Worm (Caenorhabditis elegans) whole organism, late embryonic: ENCODE results near the gene ptpn-22.

ENCODE experiments used
- C08G9.2 ChIP-seq: sonication (generic microtip); optimal IDR thresholded peaks from 2 replicates; lab custom pipeline; 2016; ENCODE audit warnings: mild to moderate bottlenecking, missing genetic modification characterization, moderate library complexity, missing compliant biosample characterization
- C38D4.7 ChIP-seq: fragments of 200-800 bp; sonication (Bioruptor generic); optimal IDR thresholded peaks from 2 replicates; lab custom pipeline; 2018; ENCODE audit warnings: mild to moderate bottlenecking, missing genetic modification characterization, moderate library complexity, missing compliant biosample characterization
- F13H6.1 ChIP-seq: sonication (generic microtip); optimal IDR thresholded peaks from 2 replicates; lab custom pipeline; 2016; ENCODE audit warnings: missing genetic modification characterization, missing compliant biosample characterization
- K09A11.1 ChIP-seq: sonication (generic microtip); optimal IDR thresholded peaks from 2 replicates; lab custom pipeline; 2017; ENCODE audit warnings: antibody characterized with exemption, mild to moderate bottlenecking, missing genetic modification characterization, missing compliant biosample characterization; ENCODE audit not compliant: insufficient read depth
- Y22D7AL.16 ChIP-seq: sonication (generic microtip); optimal IDR thresholded peaks from 2 replicates; lab custom pipeline; 2016; ENCODE audit warnings: missing genetic modification characterization, missing compliant biosample characterization
- ahr-1 ChIP-seq: sonication (generic microtip); optimal IDR thresholded peaks from 2 replicates; lab custom pipeline; 2016; ENCODE audit warnings: missing genetic modification characterization, missing compliant biosample characterization
- ceh-19 ChIP-seq: fragments of 200-800 bp; sonication (Bioruptor generic); optimal IDR thresholded peaks from 2 replicates; lab custom pipeline; 2018; ENCODE audit warnings: mild to moderate bottlenecking, missing genetic modification characterization, missing compliant biosample characterization
- ceh-24 ChIP-seq: sonication (generic microtip); optimal IDR thresholded peaks from 2 replicates; lab custom pipeline; 2016; ENCODE audit warnings: mild to moderate bottlenecking, missing genetic modification characterization, missing compliant biosample characterization
- ceh-30 ChIP-seq: fragments of 150-350 bp; optimal IDR thresholded peaks from 2 replicates; lab custom pipeline; 2014; ENCODE audit warnings: missing biosample characterization, missing genetic modification characterization
- ceh-31 ChIP-seq: sonication (generic microtip); optimal IDR thresholded peaks from 2 replicates; lab custom pipeline; 2016; ENCODE audit warnings: missing genetic modification characterization, missing compliant biosample characterization
- ceh-34 ChIP-seq: sonication (generic microtip); optimal IDR thresholded peaks from 2 replicates; lab custom pipeline; 2016; ENCODE audit warnings: mild to moderate bottlenecking, missing genetic modification characterization, missing compliant biosample characterization
- ceh-48 ChIP-seq: sonication (generic microtip); optimal IDR thresholded peaks from 2 replicates; lab custom pipeline; 2016; ENCODE audit warnings: missing genetic modification characterization, inconsistent platforms, missing compliant biosample characterization
- ceh-6 ChIP-seq: fragments of 200-800 bp; sonication (Bioruptor generic); optimal IDR thresholded peaks from 2 replicates; lab custom pipeline; 2018; ENCODE audit warnings: mild to moderate bottlenecking, missing genetic modification characterization, missing compliant biosample characterization
- dve-1 ChIP-seq: sonication (generic microtip); optimal IDR thresholded peaks from 2 replicates; lab custom pipeline; 2017; ENCODE audit warnings: antibody characterized with exemption, mild to moderate bottlenecking, missing genetic modification characterization, missing compliant biosample characterization
- elt-4 ChIP-seq: sonication (generic microtip); optimal IDR thresholded peaks from 2 replicates; lab custom pipeline; 2016; ENCODE audit warnings: missing genetic modification characterization, missing compliant biosample characterization
- ets-4 ChIP-seq: sonication (generic microtip); optimal IDR thresholded peaks from 2 replicates; lab custom pipeline; 2016; ENCODE audit warnings: missing genetic modification characterization, missing compliant biosample characterization
- eyg-1 ChIP-seq: sonication (generic microtip); optimal IDR thresholded peaks from 2 replicates; lab custom pipeline; 2016; ENCODE audit warnings: missing genotype, missing genetic modification characterization, missing compliant biosample characterization
- hlh-6 ChIP-seq: sonication (generic microtip); optimal IDR thresholded peaks from 2 replicates; lab custom pipeline; 2016; ENCODE audit warnings: missing genotype, missing genetic modification characterization, missing compliant biosample characterization
- hlh-8 ChIP-seq: sonication (generic microtip); optimal IDR thresholded peaks from 2 replicates; lab custom pipeline; 2016; ENCODE audit warnings: missing genotype, missing genetic modification characterization, missing compliant biosample characterization
- mec-3 ChIP-seq: sonication (generic microtip); optimal IDR thresholded peaks from 2 replicates; lab custom pipeline; 2016; ENCODE audit warnings: borderline replicate concordance, missing genetic modification characterization, missing compliant biosample characterization
- nhr-232 ChIP-seq: sonication (generic microtip); optimal IDR thresholded peaks from 2 replicates; lab custom pipeline; 2016; ENCODE audit warnings: missing genetic modification characterization, missing compliant biosample characterization
- odd-2 ChIP-seq: sonication (generic microtip); optimal IDR thresholded peaks from 2 replicates; lab custom pipeline; 2017; ENCODE audit warnings: antibody characterized with exemption, mild to moderate bottlenecking, missing genetic modification characterization, missing compliant biosample characterization
- pag-3 ChIP-seq: sonication (generic microtip); optimal IDR thresholded peaks from 2 replicates; lab custom pipeline; 2016; ENCODE audit warnings: missing compliant biosample characterization, missing genetic modification characterization, borderline replicate concordance
- pax-1 ChIP-seq: fragments of 150-350 bp; optimal IDR thresholded peaks from 2 replicates; lab custom pipeline; 2014; ENCODE audit warnings: missing biosample characterization, missing genetic modification characterization
- pha-2 ChIP-seq: sonication (generic microtip); optimal IDR thresholded peaks from 2 replicates; lab custom pipeline; 2017; ENCODE audit warnings: mild to moderate bottlenecking, missing genetic modification characterization, missing compliant biosample characterization
- pha-4 ChIP-seq: fragments of 150-350 bp; optimal IDR thresholded peaks from 2 replicates; lab custom pipeline; 2018; ENCODE audit warnings: missing biosample characterization, missing genetic modification reagents, missing genetic modification characterization
- ref-2 ChIP-seq: sonication (generic microtip); optimal IDR thresholded peaks from 2 replicates; lab custom pipeline; 2016; ENCODE audit warnings: missing genetic modification characterization, missing compliant biosample characterization
- sdc-2 ChIP-seq: sonication (generic microtip); optimal IDR thresholded peaks from 2 replicates; lab custom pipeline; 2016; ENCODE audit warnings: missing genotype, missing genetic modification characterization, missing compliant biosample characterization
- sox-2 ChIP-seq: fragments of 200-800 bp; sonication (Bioruptor generic); IDR thresholded peaks from 2 replicates; pipeline ENCODE4 v1.3.6; 2022; ENCODE audit warnings: missing genetic modification reagents, missing genetic modification characterization, missing compliant biosample characterization
- sox-4 ChIP-seq: sonication (generic microtip); optimal IDR thresholded peaks from 2 replicates; lab custom pipeline; 2017; ENCODE audit warnings: mild to moderate bottlenecking, missing genetic modification characterization, inconsistent platforms, missing compliant biosample characterization
- tbx-7 ChIP-seq: sonication (generic microtip); optimal IDR thresholded peaks from 2 replicates; lab custom pipeline; 2016; ENCODE audit warnings: missing genotype, missing genetic modification characterization, missing compliant biosample characterization
- ttx-3 ChIP-seq: sonication (generic microtip); optimal IDR thresholded peaks from 2 replicates; lab custom pipeline; 2016; ENCODE audit warnings: missing genetic modification reagents, missing genetic modification characterization, missing compliant biosample characterization
- unc-42 ChIP-seq: sonication (generic microtip); optimal IDR thresholded peaks from 2 replicates; lab custom pipeline; 2016; ENCODE audit warnings: missing genotype, missing genetic modification characterization, missing compliant biosample characterization
- zip-5 ChIP-seq: sonication (generic microtip); optimal IDR thresholded peaks from 2 replicates; lab custom pipeline; 2016; ENCODE audit warnings: missing genetic modification characterization, missing compliant biosample characterization
- ztf-16 ChIP-seq: sonication (generic microtip); optimal IDR thresholded peaks from 2 replicates; lab custom pipeline; 2017; ENCODE audit warnings: missing genetic modification characterization, missing compliant biosample characterization

The ptpn-22 gene

ce11 chrIV:1740105-1741023, at the start of gene ptpn-22:
TSS of gene ptpn-22 (minus strand) at chrIV:1740262.
- TF ChIP-seq ref-2 (tag; lab: Kevin White, UChicago) (no peak), ceh-48 (tag; lab: Kevin White, UChicago) (peak; percentile 80), ceh-30 (tag; lab: Kevin White, UChicago) (no peak)

ce11 chrIV:1785156-1785555, 45.1 kb upstream of the ptpn-22 start:
- TF ChIP-seq zip-5 (tag; lab: Kevin White, UChicago): no peak
- TF ChIP-seq dve-1 (tag; lab: Kevin White, UChicago): peak; percentile 100

ce11 chrIV:1781559-1781958, 41.5 kb upstream of the ptpn-22 start, which contains the start of gene frpr-19:
TSS of gene frpr-19 (minus strand) at chrIV:1781659.
- TF ChIP-seq eyg-1: no peak
- no peak for TF ChIP-seq ztf-16 (tag; lab: Kevin White, UChicago)
- TF ChIP-seq elt-4 (tag; lab: Kevin White, UChicago): no peak
- no peak for TF ChIP-seq ceh-34 (tag; lab: Kevin White, UChicago)
- no peak for TF ChIP-seq sox-2 (GFP tag; lab: Robert Waterston, UW)
- TF ChIP-seq unc-42 (tag; lab: Kevin White, UChicago): no peak
- no peak for TF ChIP-seq nhr-232 (tag; lab: Kevin White, UChicago)
- TF ChIP-seq pax-1: no peak
- TF ChIP-seq K09A11.1 (tag; lab: Kevin White, UChicago): no peak

ce11 chrIV:1771843-1772242, 31.8 kb upstream of the ptpn-22 start, which contains the start of gene Y41D4A.1:
TSS of gene Y41D4A.1 (plus strand) at chrIV:1772143.
- TF ChIP-seq pax-1: no peak
- TF ChIP-seq Y22D7AL.16: no peak
- TF ChIP-seq, all 69 proteins: peak for 0

ce11 chrIV:1769074-1769473, 29.0 kb upstream of the ptpn-22 start:
- TF ChIP-seq hlh-6 (tag; lab: Kevin White, UChicago) (peak; percentile 60), sox-4 (tag; lab: Kevin White, UChicago) (no peak), ceh-24 (tag; lab: Kevin White, UChicago) (no peak), ceh-31 (tag; lab: Kevin White, UChicago) (peak; percentile 22), C08G9.2 (tag; lab: Kevin White, UChicago) (peak; percentile 18), C38D4.7 (GFP tag; lab: Kevin White, UChicago) (no peak), elt-4 (tag; lab: Kevin White, UChicago) (peak; percentile 91), ceh-34 (tag; lab: Kevin White, UChicago) (peak; percentile 21), sdc-2 (tag; lab: Kevin White, UChicago) (peak; percentile 25), mec-3 (tag; lab: Kevin White, UChicago) (peak; percentile 81)
- TF ChIP-seq, all 69 proteins: peak for 7

ce11 chrIV:1768288-1768687, 28.2 kb upstream of the ptpn-22 start, which contains the start of gene col-108:
TSS of gene col-108 (plus strand) at chrIV:1768588.
- TF ChIP-seq zip-5 (tag; lab: Kevin White, UChicago) (no peak), pha-4 (tag; lab: Kevin White, UChicago) (no peak), tbx-7 (tag; lab: Kevin White, UChicago) (no peak), unc-42 (tag; lab: Kevin White, UChicago) (no peak), ceh-6 (GFP tag; lab: Kevin White, UChicago) (no peak), pha-2 (tag; lab: Kevin White, UChicago) (no peak), ttx-3 (tag; lab: Kevin White, UChicago) (no peak), hlh-8 (tag; lab: Kevin White, UChicago) (no peak), elt-4 (tag; lab: Kevin White, UChicago) (no peak), ceh-34 (tag; lab: Kevin White, UChicago) (no peak), ahr-1 (tag; lab: Kevin White, UChicago) (no peak), F13H6.1 (tag; lab: Kevin White, UChicago) (no peak), odd-2 (tag; lab: Kevin White, UChicago) (no peak), C08G9.2 (tag; lab: Kevin White, UChicago) (no peak), ceh-19 (GFP tag; lab: Kevin White, UChicago) (no peak), pag-3 (tag; lab: Kevin White, UChicago) (no peak), ets-4 (tag; lab: Kevin White, UChicago) (no peak), Y22D7AL.16 (no peak)
